Fruit fly (Drosophila melanogaster): ENCODE data around the gene Sfp26Ac.

DNA sequence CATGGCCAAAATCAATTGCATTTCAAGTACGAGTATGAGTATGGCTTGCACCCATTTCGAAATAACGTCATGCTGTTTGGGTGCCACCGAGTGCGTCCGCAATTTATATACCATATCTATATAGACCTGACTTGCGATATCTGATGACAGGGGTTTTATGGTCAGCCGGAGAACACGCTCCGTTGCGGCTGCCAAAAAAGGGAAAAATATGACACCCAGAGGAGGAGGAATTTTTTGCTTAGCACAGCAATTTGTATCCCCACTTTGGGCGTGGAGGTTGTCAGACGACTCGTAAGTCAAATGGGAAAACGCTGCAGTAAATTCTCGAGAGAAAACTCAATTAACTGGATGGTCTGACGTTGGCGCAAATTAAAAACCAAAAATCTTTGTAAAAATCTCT lies 27.8 kb downstream of the Sfp26Ac start:
- TF ChIP-seq Lpt (GFP tag; optimal IDR thresholded peaks at IDR 0.05) (no peak), eg (GFP tag; IDR thresholded peaks at IDR 0.05) (no peak), Hr39 (GFP tag; optimal IDR thresholded peaks at IDR 0.05) (no peak), Gug (GFP tag; IDR thresholded peaks at IDR 0.05) (no peak), CG4318 (GFP tag; optimal IDR thresholded peaks at IDR 0.05) (no peak), CG3919 (GFP tag; optimal IDR thresholded peaks at IDR 0.05) (no peak), net (GFP tag; optimal IDR thresholded peaks at IDR 0.05) (no peak), Blimp-1 (GFP tag; optimal IDR thresholded peaks at IDR 0.05) (no peak)

All from whole organism, prepupa.